Worm (Caenorhabditis elegans): ENCODE results near the gene F38A1.11.

DNA sequence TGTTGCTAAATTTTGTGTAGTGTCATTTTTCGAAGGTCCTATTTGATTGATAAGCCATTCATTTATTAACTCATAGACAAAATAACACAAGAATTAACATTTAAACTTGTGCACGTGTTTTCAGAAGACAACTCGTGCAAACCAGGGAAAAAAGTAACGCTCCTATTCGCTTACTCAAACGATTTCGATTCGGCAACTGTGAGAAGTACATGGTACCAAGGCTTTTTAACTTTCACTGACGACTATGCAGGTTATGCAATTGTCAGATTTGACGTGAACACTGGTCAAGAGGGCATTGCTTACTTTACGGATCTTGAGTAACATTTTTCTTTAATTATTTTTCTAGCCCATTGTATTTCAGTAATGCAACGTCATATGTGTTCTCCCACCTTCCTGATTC, 14.7 kb downstream of the F38A1.11 start:
- no peak for TF ChIP-seq him-1 (tag; optimal IDR thresholded peaks at IDR 0.05)
- TF ChIP-seq dao-5 (tag; optimal IDR thresholded peaks at IDR 0.05) = no peak
- no peak for TF ChIP-seq W03F9.2 (tag; optimal IDR thresholded peaks at IDR 0.05)

All from whole organism, L4/young adult.